Worm (Caenorhabditis elegans) whole organism, L1 larva: ENCODE measurements around the gene nhr-27.

Source experiments
- C04F5.9 ChIP-seq: sonication (generic microtip); optimal IDR thresholded peaks from 2 replicates; lab custom pipeline; 2016; ENCODE audit warnings: missing genetic modification characterization, missing compliant biosample characterization
- aly-2 ChIP-seq: fragments of 150-350 bp; optimal IDR thresholded peaks from 2 replicates; lab custom pipeline; 2014; ENCODE audit warnings: missing biosample characterization, missing genetic modification characterization
- ama-1 ChIP-seq: fragments of 150-350 bp; optimal IDR thresholded peaks from 2 replicates; lab custom pipeline; 2014
- blmp-1 ChIP-seq: fragments of 150-350 bp; optimal IDR thresholded peaks from 2 replicates; lab custom pipeline; 2014; ENCODE audit warnings: missing biosample characterization, missing genetic modification characterization
- ceh-8 ChIP-seq: fragments of 200-800 bp; sonication (Bioruptor generic); optimal IDR thresholded peaks from 2 replicates; lab custom pipeline; 2018; ENCODE audit warnings: mild to moderate bottlenecking, missing genetic modification characterization, moderate library complexity, missing compliant biosample characterization
- ceh-82 ChIP-seq, 3 experiments: fragments of 150-350 bp in 1 of 3; sonication (generic microtip) in 2 of 3; optimal IDR thresholded peaks; 2 replicates each; lab custom pipeline; 2014 to 2017; ENCODE audit warnings: missing biosample characterization in 3 of 3, missing genetic modification characterization in 3 of 3
- ceh-88 ChIP-seq: fragments of 200-800 bp; sonication (Bioruptor generic); IDR thresholded peaks from 2 replicates; pipeline ENCODE4 v1.3.6; 2022; ENCODE audit warnings: missing genetic modification characterization, missing compliant biosample characterization
- ceh-90 ChIP-seq: sonication (generic microtip); optimal IDR thresholded peaks from 2 replicates; lab custom pipeline; 2016; ENCODE audit warnings: missing genetic modification characterization, missing compliant biosample characterization
- ces-1 ChIP-seq: fragments of 150-350 bp; optimal IDR thresholded peaks from 2 replicates; lab custom pipeline; 2014; ENCODE audit warnings: missing biosample characterization, missing genetic modification reagents, missing genetic modification characterization
- efl-1 ChIP-seq, 4 experiments: fragments of 150-350 bp; optimal IDR thresholded peaks in 3 of 4; peaks in 1 of 4; 1 replicate in 1 of 4; 2 replicates in 3 of 4; lab custom pipeline; 2014; ENCODE audit warnings: missing biosample characterization in 2 of 4, missing genetic modification characterization in 2 of 4, missing genetic modification reagents in 2 of 4
- efl-3 ChIP-seq: fragments of 200-800 bp; sonication (Bioruptor generic); optimal IDR thresholded peaks from 2 replicates; lab custom pipeline; 2018; ENCODE audit warnings: mild to moderate bottlenecking, missing genetic modification characterization, missing compliant biosample characterization
- egl-13 ChIP-seq: sonication (generic microtip); optimal IDR thresholded peaks from 2 replicates; lab custom pipeline; 2016; ENCODE audit warnings: missing genotype, missing genetic modification reagents, missing genetic modification characterization, missing compliant biosample characterization
- fkh-10 ChIP-seq: sonication (generic microtip); optimal IDR thresholded peaks from 2 replicates; lab custom pipeline; 2017; ENCODE audit warnings: missing biosample characterization, missing genetic modification reagents, missing genetic modification characterization
- fkh-8 ChIP-seq: sonication (generic microtip); optimal IDR thresholded peaks from 2 replicates; lab custom pipeline; 2016; ENCODE audit warnings: mild to moderate bottlenecking, missing genetic modification characterization, missing compliant biosample characterization
- fos-1 ChIP-seq: fragments of 150-350 bp; optimal IDR thresholded peaks from 2 replicates; lab custom pipeline; 2014; ENCODE audit warnings: missing biosample characterization, missing genetic modification characterization
- hlh-17 ChIP-seq: fragments of 200-800 bp; sonication (Bioruptor generic); optimal IDR thresholded peaks from 2 replicates; lab custom pipeline; 2018; ENCODE audit warnings: missing genetic modification characterization, mild to moderate bottlenecking, missing compliant biosample characterization, moderate library complexity, borderline replicate concordance
- hlh-4 ChIP-seq: sonication (generic microtip); optimal IDR thresholded peaks from 2 replicates; lab custom pipeline; 2016; ENCODE audit warnings: mild to moderate bottlenecking, missing genetic modification characterization, missing compliant biosample characterization
- jun-1 ChIP-seq: fragments of 150-350 bp; optimal IDR thresholded peaks from 2 replicates; lab custom pipeline; 2014; ENCODE audit warnings: missing biosample characterization, missing genetic modification reagents, missing genetic modification characterization
- lin-14 ChIP-seq: fragments of 200-800 bp; sonication (Bioruptor generic); optimal IDR thresholded peaks from 2 replicates; lab custom pipeline; 2018; ENCODE audit warnings: mild to moderate bottlenecking, missing genetic modification characterization, moderate library complexity, missing compliant biosample characterization
- mef-2 ChIP-seq: fragments of 150-350 bp; optimal IDR thresholded peaks from 2 replicates; lab custom pipeline; 2014; ENCODE audit warnings: missing biosample characterization, missing genetic modification characterization
- nhr-11 ChIP-seq: fragments of 150-350 bp; optimal IDR thresholded peaks from 2 replicates; lab custom pipeline; 2014; ENCODE audit warnings: missing biosample characterization, missing genetic modification characterization
- nhr-237 ChIP-seq: fragments of 150-350 bp; optimal IDR thresholded peaks from 2 replicates; lab custom pipeline; 2014; ENCODE audit warnings: missing biosample characterization, missing genetic modification characterization
- nhr-71 ChIP-seq: sonication (generic microtip); optimal IDR thresholded peaks from 2 replicates; lab custom pipeline; 2016; ENCODE audit warnings: mild to moderate bottlenecking, missing genetic modification characterization, moderate library complexity, missing compliant biosample characterization
- nhr-76 ChIP-seq: sonication (generic microtip); optimal IDR thresholded peaks from 2 replicates; lab custom pipeline; 2017; ENCODE audit warnings: missing biosample characterization, missing genetic modification characterization
- nhr-90 ChIP-seq: sonication (generic microtip); optimal IDR thresholded peaks from 2 replicates; lab custom pipeline; 2016; ENCODE audit warnings: mild to moderate bottlenecking, missing genetic modification characterization, missing compliant biosample characterization; ENCODE audit not compliant: poor library complexity
- pqm-1 ChIP-seq: sonication (generic microtip); optimal IDR thresholded peaks from 3 replicates; lab custom pipeline; 2017; ENCODE audit warnings: missing biosample characterization, missing genetic modification characterization
- snu-23 ChIP-seq: sonication (generic microtip); optimal IDR thresholded peaks from 2 replicates; lab custom pipeline; 2016; ENCODE audit warnings: missing genetic modification characterization, missing compliant biosample characterization
- sox-4 ChIP-seq: sonication (generic microtip); optimal IDR thresholded peaks from 2 replicates; lab custom pipeline; 2016; ENCODE audit warnings: missing genetic modification characterization, missing compliant biosample characterization
- sptf-1 ChIP-seq: fragments of 150-350 bp; optimal IDR thresholded peaks from 2 replicates; lab custom pipeline; 2014; ENCODE audit warnings: missing biosample characterization, missing genetic modification characterization
- tbx-2 ChIP-seq: sonication (generic microtip); optimal IDR thresholded peaks from 2 replicates; lab custom pipeline; 2016; ENCODE audit warnings: missing genetic modification characterization, missing compliant biosample characterization
- tlp-1 ChIP-seq: fragments of 150-350 bp; optimal IDR thresholded peaks from 2 replicates; lab custom pipeline; 2014; ENCODE audit warnings: missing biosample characterization, missing genetic modification characterization
- unc-62 ChIP-seq: fragments of 150-350 bp; optimal IDR thresholded peaks from 2 replicates; lab custom pipeline; 2014; ENCODE audit warnings: missing biosample characterization, missing genetic modification reagents, missing genetic modification characterization
- ztf-11 ChIP-seq, 2 experiments: sonication (generic microtip); optimal IDR thresholded peaks; 2 replicates each; lab custom pipeline; 2016 to 2017; ENCODE audit warnings: missing genetic modification characterization in 2 of 2, missing biosample characterization in 1 of 2, missing compliant biosample characterization in 1 of 2

Gene nhr-27

DNA sequence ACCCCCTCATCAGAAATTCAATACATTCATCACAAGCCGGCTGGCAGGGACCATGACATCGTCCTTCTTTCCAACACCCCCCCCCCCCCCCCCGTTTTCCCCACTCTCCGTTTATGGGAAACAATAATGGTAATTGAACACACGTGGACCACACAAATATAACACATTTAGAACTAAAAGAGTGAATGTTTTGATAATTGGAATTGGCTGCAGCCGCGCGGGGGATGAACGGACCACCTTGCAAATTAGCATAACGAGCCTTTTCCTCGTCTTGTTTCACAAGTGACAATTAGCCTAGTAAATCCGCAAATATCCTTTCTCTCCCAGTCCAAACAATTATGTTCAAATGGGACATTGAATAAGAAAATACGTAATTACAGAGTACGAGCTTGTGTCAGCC, 119.5 kb downstream of the nhr-27 start:
- TF ChIP-seq fkh-10 (GFP tag; lab: Kevin White, UChicago) = no peak
- no peak for TF ChIP-seq efl-3
- TF ChIP-seq ceh-8 = peak; percentile 53
- TF ChIP-seq egl-13 (tag; lab: Kevin White, UChicago) = no peak
- no peak for TF ChIP-seq ama-1 (lab: Kevin White, UChicago)
- TF ChIP-seq unc-62 = no peak
- peak; percentile 37 for TF ChIP-seq lin-14
- no peak for TF ChIP-seq fos-1 (tag; lab: Kevin White, UChicago)

DNA sequence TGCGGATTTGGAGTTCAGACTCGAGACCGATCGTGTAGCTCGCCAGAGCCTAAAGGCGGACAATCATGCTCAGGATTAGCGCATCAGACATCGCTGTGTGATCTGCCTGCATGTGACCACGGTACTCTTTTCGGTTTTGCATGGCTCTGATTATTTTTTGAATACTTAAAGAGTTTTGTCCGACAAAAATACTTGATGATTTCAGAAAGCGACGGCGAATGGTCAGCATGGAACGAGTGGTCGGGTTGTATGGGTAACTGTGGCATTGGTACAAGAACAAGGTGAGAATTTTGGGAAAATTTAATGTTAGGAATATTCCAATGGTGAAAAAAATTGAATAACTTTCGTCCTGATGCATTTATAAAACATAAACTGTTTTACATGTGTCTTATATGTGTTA, 120.6 kb downstream of the nhr-27 start:
- TF ChIP-seq fos-1 (tag; lab: Kevin White, UChicago) (no peak), efl-1 (optimal IDR thresholded peaks at IDR 0.05; lab: Kevin White, UChicago) (no peak), efl-1 (GFP tag; optimal IDR thresholded peaks at IDR 0.05 in 1 of 2; lab: Kevin White, UChicago) (peak in 1 of 2 experiments; percentile 3)

DNA sequence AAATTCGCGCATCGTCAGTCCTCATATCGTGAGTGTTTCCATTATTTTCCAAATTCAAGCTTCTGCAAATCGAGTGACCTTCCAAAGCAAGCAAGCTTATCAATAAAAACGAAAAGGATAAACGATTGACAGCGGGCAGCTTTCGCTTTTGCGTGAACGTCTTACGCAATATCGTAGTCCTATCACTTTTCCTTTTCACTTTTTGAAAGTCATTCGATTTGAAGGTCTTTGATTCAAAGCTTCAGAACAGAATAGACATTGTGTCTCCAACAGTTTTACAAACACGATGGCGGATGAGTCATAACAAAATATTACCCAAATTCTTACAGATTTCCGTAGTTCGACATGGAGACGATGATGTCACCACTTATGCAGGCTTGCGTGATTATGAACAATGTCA, 128.5 kb downstream of the nhr-27 start:
- no peak for TF ChIP-seq aly-2 (tag; lab: Kevin White, UChicago)
- no peak for TF ChIP-seq fkh-8 (tag; lab: Kevin White, UChicago)
- peak; percentile 98 for TF ChIP-seq blmp-1
- no peak for TF ChIP-seq efl-1 (optimal IDR thresholded peaks at IDR 0.05; lab: Kevin White, UChicago)
- TF ChIP-seq efl-1 (GFP tag; optimal IDR thresholded peaks at IDR 0.05 in 1 of 2; lab: Kevin White, UChicago) = no peak
- no peak for TF ChIP-seq mef-2 (tag; lab: Kevin White, UChicago)
- TF ChIP-seq nhr-11 (tag; lab: Kevin White, UChicago) = no peak

DNA sequence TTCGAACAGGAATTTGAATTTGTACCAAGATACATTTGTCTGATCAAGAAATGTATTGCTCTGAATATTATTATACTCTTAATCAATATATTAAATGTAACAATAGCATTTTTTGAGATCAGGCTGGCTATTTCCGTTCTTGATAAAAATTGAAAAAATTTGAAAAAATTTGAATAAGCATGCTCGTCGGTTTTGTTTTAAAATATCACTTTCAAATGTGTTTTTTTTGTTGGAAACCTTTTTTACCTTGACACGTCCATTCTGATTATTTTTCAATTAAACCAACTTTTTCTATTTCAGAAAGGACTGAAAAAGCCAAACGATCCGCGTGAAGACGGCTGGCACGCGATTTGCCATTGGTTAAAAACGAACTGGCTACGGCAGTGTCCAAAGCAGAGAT, 129.6 kb downstream of the nhr-27 start, which contains the start of gene adt-1:
adt-1 (plus strand) TSS at position 301 of the 400 bp plus-strand sequence.
- no peak for TF ChIP-seq hlh-17 (GFP tag; lab: Kevin White, UChicago)
- TF ChIP-seq ceh-88 (GFP tag; lab: Robert Waterston, UW) = no peak
- TF ChIP-seq nhr-76 (tag; lab: Kevin White, UChicago) = no peak
- TF ChIP-seq jun-1 (tag; lab: Kevin White, UChicago) = no peak
- no peak for TF ChIP-seq hlh-4
- no peak for TF ChIP-seq fos-1 (tag; lab: Kevin White, UChicago)
- TF ChIP-seq C04F5.9 (tag; lab: Kevin White, UChicago) = no peak
- TF ChIP-seq sox-4 (tag; lab: Kevin White, UChicago) = no peak
- TF ChIP-seq tlp-1 = no peak
- TF ChIP-seq ceh-82 (tag; optimal IDR thresholded peaks at IDR 0.05; lab: Kevin White, UChicago) = no peak
- TF ChIP-seq ceh-90 = no peak
- no peak for TF ChIP-seq pqm-1 (tag; lab: Kevin White, UChicago)
- no peak for TF ChIP-seq tbx-2 (tag; lab: Kevin White, UChicago)
- no peak for TF ChIP-seq egl-13 (tag; lab: Kevin White, UChicago)
- no peak for TF ChIP-seq mef-2 (tag; lab: Kevin White, UChicago)
- TF ChIP-seq nhr-237 (tag; lab: Kevin White, UChicago) = no peak
- no peak for TF ChIP-seq sptf-1 (tag; lab: Kevin White, UChicago)
- no peak for TF ChIP-seq nhr-90 (tag; lab: Kevin White, UChicago)
- TF ChIP-seq nhr-71 (tag; lab: Kevin White, UChicago) = no peak
- TF ChIP-seq, all 84 proteins: peak for 0

DNA sequence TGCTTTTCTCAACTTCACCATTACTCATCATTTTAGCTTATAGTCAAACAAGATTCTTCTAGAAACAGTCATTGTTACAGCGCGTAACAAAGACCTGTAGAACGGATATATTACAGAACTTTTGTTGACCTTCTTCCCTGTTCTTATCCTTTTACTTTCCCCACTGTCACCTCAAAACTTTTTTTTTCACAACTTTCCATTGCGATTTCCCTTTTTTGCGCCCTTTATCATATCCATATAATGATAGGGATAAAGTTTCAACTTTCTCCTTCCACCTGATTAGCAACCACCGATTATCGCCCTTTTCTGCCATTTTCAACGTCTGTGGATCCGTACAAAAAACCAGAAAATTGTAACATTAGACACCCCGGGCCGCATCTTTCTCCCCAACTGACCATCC, 131.0 kb downstream of the nhr-27 start:
- TF ChIP-seq ces-1 (no peak), ztf-11 (tag; optimal IDR thresholded peaks at IDR 0.05; lab: Kevin White, UChicago) (no peak), snu-23 (no peak), efl-1 (optimal IDR thresholded peaks at IDR 0.05; lab: Kevin White, UChicago) (no peak), efl-1 (GFP tag; optimal IDR thresholded peaks at IDR 0.05 in 1 of 2; lab: Kevin White, UChicago) (peak in 1 of 2 experiments; percentile 61), blmp-1 (peak; percentile 94), nhr-71 (tag; lab: Kevin White, UChicago) (no peak)
